Fruit fly (Drosophila melanogaster) whole organism, embryonic: ENCODE data around the gene usp.
A peak's percentile ranks its signal among the peaks of the same experiment; 100 is the strongest.

Experiments used
- Atf6 ChIP-seq: fragments of 200-800 bp; sonication (Bioruptor generic); IDR thresholded peaks from 2 replicates; pipeline ENCODE4 v1.3.6; 2022; ENCODE audit warnings: missing biosample characterization, missing genetic modification characterization
- Bdp1 ChIP-seq: fragments of 200-800 bp; sonication (Bioruptor generic); optimal IDR thresholded peaks from 3 replicates; lab custom pipeline; 2016; ENCODE audit warnings: missing biosample characterization, missing genetic modification characterization
- CG10321 ChIP-seq: fragments of 200-800 bp; sonication (Bioruptor generic); IDR thresholded peaks from 2 replicates; pipeline ENCODE4 v1.3.6; 2022; ENCODE audit warnings: missing biosample characterization, missing genetic modification characterization
- CG10431 ChIP-seq: fragments of 200-800 bp; sonication (Bioruptor generic); optimal IDR thresholded peaks from 3 replicates; lab custom pipeline; 2018; ENCODE audit warnings: missing biosample characterization, mild to moderate bottlenecking, missing genetic modification characterization
- CG12219 ChIP-seq: fragments of 200-800 bp; sonication (Bioruptor generic); optimal IDR thresholded peaks from 3 replicates; lab custom pipeline; 2018; ENCODE audit warnings: missing biosample characterization, mild to moderate bottlenecking, missing genetic modification characterization
- CG14710 ChIP-seq: fragments of 200-800 bp; sonication (Bioruptor generic); optimal IDR thresholded peaks from 3 replicates; lab custom pipeline; 2019; ENCODE audit warnings: missing biosample characterization, mild to moderate bottlenecking, missing genetic modification characterization, moderate library complexity
- CG15601 ChIP-seq: fragments of 200-800 bp; sonication (Bioruptor generic); optimal IDR thresholded peaks from 3 replicates; lab custom pipeline; 2019; ENCODE audit warnings: missing biosample characterization, mild to moderate bottlenecking, missing genetic modification characterization, moderate library complexity
- CG1603 ChIP-seq: fragments of 200-800 bp; sonication (Bioruptor generic); optimal IDR thresholded peaks from 2 replicates; lab custom pipeline; 2019; ENCODE audit warnings: missing biosample characterization, mild to moderate bottlenecking, missing genetic modification characterization, moderate library complexity
- CG17385 ChIP-seq: fragments of 200-800 bp; sonication (Bioruptor generic); optimal IDR thresholded peaks from 3 replicates; lab custom pipeline; 2018; ENCODE audit warnings: missing biosample characterization, mild to moderate bottlenecking, missing genetic modification characterization
- CG1832 ChIP-seq: fragments of 200-800 bp; sonication (Bioruptor generic); optimal IDR thresholded peaks from 2 replicates; lab custom pipeline; 2017; ENCODE audit warnings: missing biosample characterization, mild to moderate bottlenecking, missing genetic modification characterization, inconsistent platforms
- CG2116 ChIP-seq: fragments of 200-800 bp; sonication (Bioruptor generic); optimal IDR thresholded peaks from 3 replicates; lab custom pipeline; 2018; ENCODE audit warnings: missing biosample characterization, mild to moderate bottlenecking, missing genetic modification characterization
- CG33557 ChIP-seq: fragments of 200-800 bp; sonication (Bioruptor generic); optimal IDR thresholded peaks from 2 replicates; lab custom pipeline; 2019; ENCODE audit warnings: missing biosample characterization, mild to moderate bottlenecking, missing genetic modification characterization, moderate library complexity
- CG4707 ChIP-seq: fragments of 200-800 bp; sonication (Bioruptor generic); optimal IDR thresholded peaks from 2 replicates; lab custom pipeline; 2018; ENCODE audit warnings: missing biosample characterization, mild to moderate bottlenecking, missing genetic modification characterization, moderate library complexity
- CG5953 ChIP-seq: fragments of 200-800 bp; sonication (Bioruptor generic); IDR thresholded peaks from 2 replicates; pipeline ENCODE4 v1.3.6; 2022; ENCODE audit warnings: missing biosample characterization, missing genetic modification characterization
- CG6765 ChIP-seq: fragments of 200-800 bp; sonication (Bioruptor generic); optimal IDR thresholded peaks from 3 replicates; lab custom pipeline; 2017; ENCODE audit warnings: missing biosample characterization, mild to moderate bottlenecking, missing genetic modification characterization
- CG8290 ChIP-seq, 3 experiments: fragments of 200-800 bp; sonication (Bioruptor generic); optimal IDR thresholded peaks; 2 replicates each; lab custom pipeline; 2016 to 2019; ENCODE audit warnings: missing biosample characterization in 3 of 3, missing genetic modification characterization in 3 of 3, mild to moderate bottlenecking in 2 of 3, moderate library complexity in 1 of 3
- CTCF ChIP-seq: fragments of 200-800 bp; sonication (Bioruptor generic); optimal IDR thresholded peaks from 2 replicates; lab custom pipeline; 2017; ENCODE audit warnings: missing biosample characterization, mild to moderate bottlenecking, missing genetic modification characterization, moderate library complexity
- Dek ChIP-seq: fragments of 200-800 bp; sonication (Bioruptor generic); optimal IDR thresholded peaks from 3 replicates; lab custom pipeline; 2019; ENCODE audit warnings: missing biosample characterization, mild to moderate bottlenecking, missing genetic modification characterization, moderate library complexity
- Ets97D ChIP-seq: fragments of 200-800 bp; sonication (Bioruptor generic); optimal IDR thresholded peaks from 3 replicates; lab custom pipeline; 2016; ENCODE audit warnings: missing biosample characterization, missing genetic modification characterization
- Fer3 ChIP-seq: fragments of 200-800 bp; sonication (Bioruptor generic); optimal IDR thresholded peaks from 2 replicates; lab custom pipeline; 2018; ENCODE audit warnings: missing biosample characterization, mild to moderate bottlenecking, missing genetic modification characterization, moderate library complexity
- HHEX ChIP-seq: fragments of 200-800 bp; sonication (Bioruptor generic); optimal IDR thresholded peaks from 3 replicates; lab custom pipeline; 2017; ENCODE audit warnings: missing biosample characterization, mild to moderate bottlenecking, missing genetic modification characterization, missing genetic modification reagents
- Med ChIP-seq: fragments of 200-800 bp; sonication (Bioruptor generic); peaks from one replicate; lab custom pipeline; 2016; ENCODE audit warnings: missing biosample characterization, missing genetic modification characterization, mild to moderate bottlenecking, inconsistent platforms, moderate library complexity
- Nf-YB ChIP-seq: fragments of 200-800 bp; sonication (Bioruptor generic); optimal IDR thresholded peaks from 3 replicates; lab custom pipeline; 2019; ENCODE audit warnings: missing biosample characterization, mild to moderate bottlenecking, missing genetic modification characterization, moderate library complexity
- Scr ChIP-seq: fragments of 200-800 bp; sonication (Bioruptor generic); IDR thresholded peaks from 2 replicates; pipeline ENCODE4 v1.3.6; 2022; ENCODE audit warnings: missing biosample characterization, missing genetic modification characterization; ENCODE audit not compliant: partially characterized antibody
- Sry-β ChIP-seq: fragments of 200-800 bp; sonication (Bioruptor generic); optimal IDR thresholded peaks from 2 replicates; lab custom pipeline; 2018; ENCODE audit warnings: missing biosample characterization, mild to moderate bottlenecking, missing genetic modification characterization, moderate library complexity
- Ssrp ChIP-seq: fragments of 200-800 bp; sonication (Bioruptor generic); optimal IDR thresholded peaks from 2 replicates; lab custom pipeline; 2018; ENCODE audit warnings: missing biosample characterization, mild to moderate bottlenecking, missing genetic modification characterization, moderate library complexity
- Taf1 ChIP-seq: fragments of 200-800 bp; sonication (Bioruptor generic); IDR thresholded peaks from 2 replicates; pipeline ENCODE4 v1.3.6; 2022; ENCODE audit warnings: missing biosample characterization, missing genetic modification characterization
- aop ChIP-seq: fragments of 200-800 bp; sonication (Bioruptor generic); IDR thresholded peaks from 2 replicates; pipeline ENCODE4 v1.3.6; 2022; ENCODE audit warnings: missing biosample characterization, missing genetic modification characterization
- dpn ChIP-seq, 2 experiments: fragments of 200-800 bp; sonication (Bioruptor generic); optimal IDR thresholded peaks; 3 replicates each; lab custom pipeline; 2016; ENCODE audit warnings: missing biosample characterization in 2 of 2, missing genetic modification characterization in 2 of 2
- esg ChIP-seq: fragments of 200-800 bp; sonication (Bioruptor generic); conservative IDR thresholded peaks from 2 replicates; pipeline ENCODE4 v1.3.6; 2022; ENCODE audit warnings: missing biosample characterization, missing genetic modification characterization
- fd96Cb ChIP-seq: fragments of 200-800 bp; sonication (Bioruptor generic); optimal IDR thresholded peaks from 2 replicates; lab custom pipeline; 2018; ENCODE audit warnings: missing biosample characterization, mild to moderate bottlenecking, missing genetic modification characterization, moderate library complexity
- gce ChIP-seq: fragments of 200-800 bp; sonication (Bioruptor generic); IDR thresholded peaks from 3 replicates; pipeline ENCODE4 v1.3.6; 2022; ENCODE audit warnings: missing biosample characterization, missing genetic modification characterization
- gem ChIP-seq: fragments of 200-800 bp; sonication (Bioruptor generic); optimal IDR thresholded peaks from 2 replicates; lab custom pipeline; 2019; ENCODE audit warnings: missing biosample characterization, mild to moderate bottlenecking, missing genetic modification characterization, moderate library complexity
- ham ChIP-seq: fragments of 200-800 bp; sonication (Bioruptor generic); IDR thresholded peaks from 2 replicates; pipeline ENCODE4 v1.3.6; 2022; ENCODE audit warnings: missing biosample characterization, missing genetic modification characterization
- nerfin-2 ChIP-seq: fragments of 200-800 bp; sonication (Bioruptor generic); IDR thresholded peaks from 2 replicates; pipeline ENCODE4 v1.3.6; 2022; ENCODE audit warnings: missing biosample characterization, missing genetic modification characterization; ENCODE audit not compliant: partially characterized antibody
- pum ChIP-seq: fragments of 200-800 bp; sonication (Bioruptor generic); optimal IDR thresholded peaks from 2 replicates; lab custom pipeline; 2016; ENCODE audit warnings: missing biosample characterization, missing genetic modification characterization
- ranshi ChIP-seq: fragments of 200-800 bp; sonication (Bioruptor generic); IDR thresholded peaks from 2 replicates; pipeline ENCODE4 v1.3.6; 2022; ENCODE audit warnings: missing biosample characterization, missing genetic modification characterization
- repo ChIP-seq: fragments of 200-800 bp; sonication (Bioruptor generic); optimal IDR thresholded peaks from 2 replicates; lab custom pipeline; 2016; ENCODE audit warnings: missing biosample characterization, missing genetic modification characterization
- scrt ChIP-seq: fragments of 200-800 bp; sonication (Bioruptor generic); optimal IDR thresholded peaks from 2 replicates; lab custom pipeline; 2018; ENCODE audit warnings: missing biosample characterization, mild to moderate bottlenecking, missing genetic modification characterization, moderate library complexity
- sens ChIP-seq: fragments of 200-800 bp; sonication (Bioruptor generic); peaks from one replicate; lab custom pipeline; 2016; ENCODE audit warnings: missing biosample characterization, missing genetic modification characterization
- tin ChIP-seq: fragments of 200-800 bp; sonication (Bioruptor generic); optimal IDR thresholded peaks from 3 replicates; lab custom pipeline; 2016; ENCODE audit warnings: missing biosample characterization, missing genetic modification characterization
- tll ChIP-seq, 2 experiments: fragments of 200-800 bp in 1 of 2; fragments of >200 bp in 1 of 2; sonication (Bioruptor generic) in 1 of 2; optimal IDR thresholded peaks; 2 replicates each; lab custom pipeline; 2017 to 2019; ENCODE audit warnings: missing biosample characterization in 2 of 2, missing genetic modification characterization in 2 of 2, mild to moderate bottlenecking in 1 of 2, moderate library complexity in 1 of 2
- twi ChIP-seq: fragments of 200-800 bp; optimal IDR thresholded peaks from 2 replicates; lab custom pipeline; 2019; ENCODE audit warnings: missing biosample characterization, mild to moderate bottlenecking, missing genetic modification characterization, moderate library complexity
- tx ChIP-seq: fragments of 200-800 bp; sonication (Bioruptor generic); optimal IDR thresholded peaks from 2 replicates; lab custom pipeline; 2016; ENCODE audit warnings: missing biosample characterization, missing genetic modification characterization

usp gene

DNA sequence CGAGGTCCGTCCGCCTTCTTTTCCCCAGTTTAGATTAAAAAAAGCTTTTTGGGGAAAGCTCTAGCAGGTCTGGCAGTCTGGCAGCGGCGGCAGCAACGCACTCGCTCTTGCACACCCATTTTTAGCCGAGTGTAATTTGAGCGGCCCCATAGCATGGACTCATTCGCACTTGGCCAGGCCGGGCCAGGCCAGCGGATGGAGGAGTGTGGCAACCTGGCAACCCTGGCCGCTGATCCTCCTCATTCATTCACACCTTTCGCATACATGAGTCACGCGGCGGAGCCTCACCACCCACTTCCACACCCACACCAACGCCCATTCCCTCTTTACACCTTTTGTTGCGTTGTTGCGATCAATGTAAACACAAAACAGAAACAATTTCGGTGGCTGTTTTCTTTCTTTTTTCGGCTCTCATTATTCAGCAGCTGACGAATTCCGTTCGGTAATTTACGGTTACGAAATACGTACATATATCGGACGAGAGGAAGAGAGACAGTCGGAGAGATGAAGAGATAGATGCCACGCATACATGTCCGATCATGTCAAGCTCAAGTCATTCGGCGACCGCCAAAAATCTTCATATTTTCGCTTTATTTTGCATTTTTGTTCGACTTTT, 9.2 kb downstream of the usp start (continued):
- TF ChIP-seq CG5953 (GFP tag; lab: Robert Waterston, UW) = no peak

DNA sequence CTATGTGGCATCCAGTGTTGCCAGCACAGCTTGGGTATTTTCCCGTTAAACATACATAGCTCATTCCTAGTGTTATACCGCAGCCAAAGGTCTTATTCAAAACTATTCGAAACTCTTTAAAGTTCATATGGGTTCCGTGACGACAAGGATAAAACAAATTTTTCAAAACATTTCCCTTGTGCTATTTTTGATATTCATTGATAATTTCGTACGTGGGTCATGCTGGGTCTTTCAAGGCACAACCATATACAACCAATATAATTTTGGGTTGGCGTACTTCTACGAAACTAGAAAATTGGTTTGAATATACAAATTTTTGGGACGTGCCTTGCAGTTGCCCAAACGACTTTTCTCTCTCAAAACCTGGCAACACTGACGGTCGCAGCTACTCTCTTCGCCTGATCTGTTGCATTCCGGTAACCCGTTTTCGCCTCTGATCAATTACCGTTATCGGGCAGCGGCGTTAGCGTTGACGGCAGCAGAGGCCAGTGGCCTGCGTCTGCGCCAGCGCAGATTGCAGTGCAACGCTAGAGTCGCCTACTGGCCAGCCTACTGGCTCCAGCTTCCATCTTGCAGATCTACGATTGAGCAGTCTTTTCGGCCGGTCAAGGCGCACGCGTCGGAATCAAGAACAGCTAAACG, 9.8 kb downstream of the usp start:
- TF ChIP-seq CG8290 (GFP tag; optimal IDR thresholded peaks at IDR 0.05; lab: Kevin White, UChicago) (peak; percentile 32), CG8290 (tag; optimal IDR thresholded peaks at IDR 0.05; lab: Kevin White, UChicago) (no peak), esg (GFP tag; lab: Robert Waterston, UW) (no peak), Sry-β (GFP tag; lab: Kevin White, UChicago) (peak; percentile 80), Ssrp (tag; lab: Kevin White, UChicago) (peak; percentile 14), sens (GFP tag; lab: Kevin White, UChicago) (peak; percentile 59), CG10321 (GFP tag; lab: Robert Waterston, UW) (no peak)

DNA sequence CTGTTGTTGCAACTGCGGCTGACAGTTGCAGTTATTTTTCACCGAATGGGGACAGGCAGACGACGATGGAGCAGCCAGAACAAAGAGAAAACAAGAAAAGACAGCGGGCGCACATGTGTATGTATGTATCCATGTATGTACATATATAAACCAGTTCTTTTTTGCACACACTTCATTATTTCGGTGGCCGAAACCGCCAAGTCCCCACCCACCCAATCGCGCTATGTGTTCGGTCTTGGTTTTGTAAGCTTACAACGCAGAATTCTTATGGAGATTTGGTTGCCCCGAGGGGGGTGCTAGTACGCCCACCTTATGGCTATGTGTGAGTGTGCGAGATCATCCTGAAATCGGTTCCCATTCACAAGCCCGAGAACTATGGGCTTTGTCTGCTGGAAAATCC, 10.8 kb downstream of the usp start:
- TF ChIP-seq tll (GFP tag; optimal IDR thresholded peaks at IDR 0.05; lab: Kevin White, UChicago) (no peak), CG10321 (GFP tag; lab: Robert Waterston, UW) (no peak), twi (tag; lab: Kevin White, UChicago) (no peak), ham (GFP tag; lab: Robert Waterston, UW) (no peak), CG15601 (tag; lab: Kevin White, UChicago) (no peak), dpn (GFP tag; optimal IDR thresholded peaks at IDR 0.05; lab: Kevin White, UChicago) (no peak), ranshi (GFP tag; lab: Robert Waterston, UW) (no peak), tx (GFP tag; lab: Kevin White, UChicago) (no peak), Dek (tag; lab: Kevin White, UChicago) (no peak), CTCF (no peak), aop (GFP tag; lab: Robert Waterston, UW) (no peak), Taf1 (GFP tag; lab: Robert Waterston, UW) (no peak), Fer3 (tag; lab: Kevin White, UChicago) (no peak), CG1603 (tag; lab: Kevin White, UChicago) (no peak), pum (GFP tag; lab: Kevin White, UChicago) (no peak), Atf6 (GFP tag; lab: Robert Waterston, UW) (no peak), gem (no peak), Scr (no peak)
- TF ChIP-seq, all 482 proteins: peak for 0

DNA sequence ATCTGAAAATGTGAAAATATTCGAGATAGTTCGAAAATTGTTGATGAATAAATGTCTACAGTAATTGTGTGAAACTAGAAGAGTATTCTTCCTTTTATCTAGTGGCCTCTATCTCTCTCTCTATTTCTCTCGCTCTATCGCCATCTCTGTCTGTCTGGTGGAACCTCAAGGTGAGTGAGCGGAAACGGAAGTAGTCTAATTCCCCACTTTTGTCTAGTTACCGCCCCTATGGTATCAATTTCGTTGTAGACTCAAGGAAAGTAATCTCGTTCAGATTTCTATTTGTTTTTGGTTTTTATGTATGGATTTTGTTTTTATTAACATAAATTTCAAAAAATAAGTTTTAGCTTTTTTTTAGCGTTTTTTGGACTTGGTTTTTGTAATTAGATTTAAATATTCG, 17.3 kb downstream of the usp start:
- TF ChIP-seq repo (GFP tag; lab: Kevin White, UChicago) = no peak
- no peak for TF ChIP-seq nerfin-2 (GFP tag; lab: Robert Waterston, UW)
- TF ChIP-seq scrt (GFP tag; lab: Kevin White, UChicago) = no peak
- peak; percentile 11 for TF ChIP-seq CG2116 (GFP tag; lab: Kevin White, UChicago)
- peak; percentile 48 for TF ChIP-seq CG17385 (GFP tag; lab: Kevin White, UChicago)
- TF ChIP-seq HHEX (GFP tag; lab: Kevin White, UChicago) = peak; percentile 26
- TF ChIP-seq tin (GFP tag; lab: Kevin White, UChicago) = no peak
- TF ChIP-seq fd96Cb = no peak
- no peak for TF ChIP-seq Nf-YB (GFP tag; lab: Kevin White, UChicago)
- TF ChIP-seq Med = peak; percentile 51
- no peak for TF ChIP-seq Bdp1 (GFP tag; lab: Kevin White, UChicago)
- TF ChIP-seq CG14710 (tag; lab: Kevin White, UChicago) = peak; percentile 12
- TF ChIP-seq Ets97D (GFP tag; lab: Kevin White, UChicago) = peak; percentile 91
- TF ChIP-seq CG6765 (GFP tag; lab: Kevin White, UChicago) = peak; percentile 10
- 0 out of 3 replicates have a peak, but pooled peaks have one; percentile 35 for TF ChIP-seq gce (GFP tag; lab: Robert Waterston, UW)
- TF ChIP-seq CG10431 (GFP tag; lab: Kevin White, UChicago) = peak; percentile 39
- TF ChIP-seq CG12219 (GFP tag; lab: Kevin White, UChicago) = peak; percentile 25
- TF ChIP-seq CG4707 = peak; percentile 25
- peak; percentile 30 for TF ChIP-seq CG1832 (GFP tag; lab: Kevin White, UChicago)
- TF ChIP-seq CG33557 (GFP tag; lab: Kevin White, UChicago) = peak; percentile 33
